Worm (Caenorhabditis elegans): ENCODE measurements around the gene sri-69.

ce11 chrV:17019690-17020089 is 11.5 kb upstream of the sri-69 start, which contains the start of gene F49H6.17:
- TF ChIP-seq ama-1 (optimal IDR thresholded peaks at IDR 0.05) (no peak), tbx-37 (GFP tag; conservative IDR thresholded peaks at IDR 0.05) (no peak), B0310.2 (tag; optimal IDR thresholded peaks at IDR 0.05) (no peak), hnd-1 (tag; optimal IDR thresholded peaks at IDR 0.05) (no peak), tra-4 (tag; optimal IDR thresholded peaks at IDR 0.05) (no peak), F13C5.2 (tag; optimal IDR thresholded peaks at IDR 0.05) (no peak), ceh-36 (tag; optimal IDR thresholded peaks at IDR 0.05) (no peak), scrt-1 (GFP tag; IDR thresholded peaks at IDR 0.05) (no peak), aly-1 (tag; optimal IDR thresholded peaks at IDR 0.05) (no peak), hmbx-1 (tag; optimal IDR thresholded peaks at IDR 0.05) (no peak), tbx-11 (GFP tag; IDR thresholded peaks at IDR 0.05) (no peak), flt-1 (GFP tag; IDR thresholded peaks at IDR 0.05) (no peak), hmg-4 (GFP tag; optimal IDR thresholded peaks at IDR 0.05) (no peak)

Data from whole organism, early embryonic.